Fruit fly (Drosophila melanogaster): ENCODE measurements around the gene Ect3.

Gene Ect3

dm6 chr3R:11962739-11963214 lies 36.3 kb upstream of the Ect3 start, which contains the start of the genes CG3281 and aurA (continued):
- TF ChIP-seq CG9139 (GFP tag; optimal IDR thresholded peaks at IDR 0.05) (no peak), fd85E (GFP tag; optimal IDR thresholded peaks at IDR 0.05) (no peak), CG6276 (GFP tag; optimal IDR thresholded peaks at IDR 0.05) (no peak), Ets21C (GFP tag; optimal IDR thresholded peaks at IDR 0.05) (peak; percentile 61), CG6163 (GFP tag; IDR thresholded peaks at IDR 0.05) (no peak; the same call in 2 of the 3 replicates), dsx (GFP tag; optimal IDR thresholded peaks at IDR 0.05; ENCODE audit: poor library complexity, severe bottlenecking) (peak; percentile 18), salr (GFP tag; optimal IDR thresholded peaks at IDR 0.05) (peak in 1 of 2 experiments; percentile 8)

- TF ChIP-seq CG6808 (GFP tag; optimal IDR thresholded peaks at IDR 0.05), result no peak
Measured at dm6 chr3R:11964000-11964399, 35.1 kb upstream of the Ect3 start.

- peak; percentile 57 for TF ChIP-seq CG3032 (tag; optimal IDR thresholded peaks at IDR 0.05)
- peak; percentile 33 for TF ChIP-seq CG3919 (GFP tag; optimal IDR thresholded peaks at IDR 0.05)
- TF ChIP-seq topi (GFP tag; optimal IDR thresholded peaks at IDR 0.05), result no peak
- peak; percentile 56 for TF ChIP-seq Eip93F (GFP tag; optimal IDR thresholded peaks at IDR 0.05)
- peak; percentile 20 for TF ChIP-seq Hr4 (GFP tag; optimal IDR thresholded peaks at IDR 0.05)
- no peak for TF ChIP-seq cyc (GFP tag; optimal IDR thresholded peaks at IDR 0.05)
- TF ChIP-seq lz (GFP tag; optimal IDR thresholded peaks at IDR 0.05), result peak; percentile 24
- TF ChIP-seq CG6854 (GFP tag; optimal IDR thresholded peaks at IDR 0.05), result peak; percentile 2
- TF ChIP-seq fd59A (GFP tag; optimal IDR thresholded peaks at IDR 0.05), result no peak
- no peak for TF ChIP-seq CG4318 (GFP tag; optimal IDR thresholded peaks at IDR 0.05)
- TF ChIP-seq svp (GFP tag), result peak; percentile 72
- no peak for TF ChIP-seq net (GFP tag; optimal IDR thresholded peaks at IDR 0.05)
- TF ChIP-seq CG34406 (GFP tag; optimal IDR thresholded peaks at IDR 0.05), result no peak
- peak; percentile 24 for TF ChIP-seq Hr39 (GFP tag; optimal IDR thresholded peaks at IDR 0.05)
- TF ChIP-seq ss (GFP tag; optimal IDR thresholded peaks at IDR 0.05), result peak in 1 of 2 experiments; percentile 11
- TF ChIP-seq Blimp-1 (GFP tag; optimal IDR thresholded peaks at IDR 0.05), result no peak
- TF ChIP-seq Eip75B (GFP tag; optimal IDR thresholded peaks at IDR 0.05), result peak; percentile 40
- TF ChIP-seq esn (GFP tag; optimal IDR thresholded peaks at IDR 0.05), result peak; percentile 31
- TF ChIP-seq dsx (GFP tag; optimal IDR thresholded peaks at IDR 0.05; ENCODE audit: poor library complexity, severe bottlenecking), result peak; percentile 41
- no peak for TF ChIP-seq Smox (GFP tag; optimal IDR thresholded peaks at IDR 0.05)
- peak; percentile 32 for TF ChIP-seq Ets96B (tag; optimal IDR thresholded peaks at IDR 0.05)
- no peak for TF ChIP-seq acj6 (GFP tag; optimal IDR thresholded peaks at IDR 0.05)
- peak; percentile 30 for TF ChIP-seq CG32006 (GFP tag; optimal IDR thresholded peaks at IDR 0.05)
- no peak for TF ChIP-seq spab (GFP tag; optimal IDR thresholded peaks at IDR 0.05)
- peak; percentile 9 for TF ChIP-seq CG6808 (GFP tag; optimal IDR thresholded peaks at IDR 0.05)
- peak; percentile 14 for TF ChIP-seq Ets21C (GFP tag; optimal IDR thresholded peaks at IDR 0.05)
- no peak for TF ChIP-seq CG11294 (GFP tag; IDR thresholded peaks at IDR 0.05)
- TF ChIP-seq CG31627 (GFP tag; optimal IDR thresholded peaks at IDR 0.05), result peak; percentile 16
- peak; percentile 40 for TF ChIP-seq Met (GFP tag; optimal IDR thresholded peaks at IDR 0.05)
- peak; percentile 27 for TF ChIP-seq Sox14 (GFP tag; optimal IDR thresholded peaks at IDR 0.05)
- TF ChIP-seq OdsH (GFP tag; optimal IDR thresholded peaks at IDR 0.05), result peak; percentile 24
- peak; percentile 29 for TF ChIP-seq CG10631 (GFP tag; optimal IDR thresholded peaks at IDR 0.05)
- no peak for TF ChIP-seq CG8119 (GFP tag; IDR thresholded peaks at IDR 0.05)
- no peak for TF ChIP-seq Lpt (GFP tag; optimal IDR thresholded peaks at IDR 0.05)
- no peak for TF ChIP-seq Gug (GFP tag; IDR thresholded peaks at IDR 0.05)
- TF ChIP-seq CG11762 (GFP tag; optimal IDR thresholded peaks at IDR 0.05; ENCODE audit: insufficient read depth), result no peak
- TF ChIP-seq Eip78C (GFP tag), result peak; percentile 36
- TF ChIP-seq CG15336 (GFP tag; IDR thresholded peaks at IDR 0.05), result no peak; the same call in 1 of the 2 replicates
- TF ChIP-seq CG9139 (GFP tag; optimal IDR thresholded peaks at IDR 0.05), result no peak
- peak; percentile 15 for TF ChIP-seq achi (GFP tag; optimal IDR thresholded peaks at IDR 0.05)
- TF ChIP-seq CG6163 (GFP tag; IDR thresholded peaks at IDR 0.05), result no peak
- TF ChIP-seq CG16779 (tag; optimal IDR thresholded peaks at IDR 0.05), result no peak
Measured at dm6 chr3R:11967262-11968029, 31.6 kb upstream of the Ect3 start, which contains the start of the genes CG12213 and GC1. TSS of gene CG12213 (minus strand) at chr3R:11967691. TSS of gene GC1 (plus strand) at chr3R:11967708.

All from whole organism, prepupa.